Worm (Caenorhabditis elegans): ENCODE results near the gene aexr-1.

The aexr-1 gene

DNA sequence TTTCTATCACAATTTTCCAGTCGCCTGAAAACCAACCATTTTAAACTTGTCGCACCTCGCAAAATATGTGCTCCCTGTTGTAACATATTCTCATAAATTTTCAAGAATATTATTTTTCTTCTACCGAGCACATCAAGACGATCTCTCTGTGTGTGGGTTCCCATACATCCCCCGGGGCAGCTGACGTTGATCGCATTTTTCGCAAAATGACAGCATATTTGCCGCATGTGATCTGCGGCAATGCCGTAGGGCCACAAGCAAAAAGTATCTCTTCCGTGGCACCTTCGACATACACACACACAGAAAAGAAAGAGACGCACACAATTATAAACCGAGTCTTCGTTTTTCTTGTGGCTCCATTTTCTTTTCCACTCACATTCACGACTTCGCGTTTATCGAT, 43.4 kb downstream of the aexr-1 start:
- TF ChIP-seq lsy-2 (tag; optimal IDR thresholded peaks at IDR 0.05): no peak
- peak; percentile 57 for TF ChIP-seq unc-120 (tag; optimal IDR thresholded peaks at IDR 0.05; ENCODE audit: poor library complexity, severe bottlenecking)
- TF ChIP-seq unc-62 (GFP tag; optimal IDR thresholded peaks at IDR 0.05): peak; percentile 41
- no peak for TF ChIP-seq tbx-8 (GFP tag; optimal IDR thresholded peaks at IDR 0.05)
- TF ChIP-seq ces-1 (GFP tag; optimal IDR thresholded peaks at IDR 0.05): no peak
- peak; percentile 79 for TF ChIP-seq hlh-1 (tag; optimal IDR thresholded peaks at IDR 0.05)

DNA sequence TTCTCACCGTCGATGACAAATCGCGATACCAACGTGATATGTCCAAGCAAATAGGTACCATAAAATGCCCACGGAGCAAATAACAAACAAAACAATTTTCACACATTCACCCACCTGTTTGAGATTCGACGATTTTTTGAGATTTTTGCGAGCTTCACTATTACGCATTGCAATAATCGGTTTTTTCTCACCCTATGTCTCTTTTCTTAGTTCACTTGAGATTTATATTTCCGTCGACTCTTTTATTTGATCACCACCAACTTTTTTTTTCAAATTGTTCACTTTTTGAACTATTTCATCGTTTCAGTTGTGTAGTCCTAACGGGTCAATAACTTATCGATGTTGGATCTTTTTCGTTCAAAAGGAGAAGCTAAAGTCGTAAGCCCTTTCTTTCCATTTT, 46.6 kb downstream of the aexr-1 start, which contains the start of gene fbxl-4:
Gene fbxl-4, plus strand, starts transcription at position 301 of the 400 bp plus-strand sequence.
- TF ChIP-seq elt-1 (tag; optimal IDR thresholded peaks at IDR 0.05; ENCODE audit: borderline replicate concordance, insufficient read depth): no peak

- TF ChIP-seq snpc-4 (tag; optimal IDR thresholded peaks at IDR 0.05) (no peak), lin-13 (tag; optimal IDR thresholded peaks at IDR 0.05) (no peak), elt-1 (tag; optimal IDR thresholded peaks at IDR 0.05; ENCODE audit: borderline replicate concordance, insufficient read depth) (no peak), sptf-1 (tag; optimal IDR thresholded peaks at IDR 0.05) (no peak), unc-62 (GFP tag; optimal IDR thresholded peaks at IDR 0.05) (no peak), lsy-2 (tag; optimal IDR thresholded peaks at IDR 0.05) (no peak), flh-1 (GFP tag; optimal IDR thresholded peaks at IDR 0.05) (no peak), blmp-1 (tag; optimal IDR thresholded peaks at IDR 0.05) (no peak), ceh-39 (tag; optimal IDR thresholded peaks at IDR 0.05) (no peak), bed-3 (GFP tag; optimal IDR thresholded peaks at IDR 0.05) (no peak), ceh-43 (GFP tag; optimal IDR thresholded peaks at IDR 0.05) (no peak), unc-120 (tag; optimal IDR thresholded peaks at IDR 0.05; ENCODE audit: poor library complexity, severe bottlenecking) (no peak), M03D4.4 (tag; optimal IDR thresholded peaks at IDR 0.05) (no peak), ceh-83 (GFP tag; optimal IDR thresholded peaks at IDR 0.05) (no peak), drap-1 (GFP tag; optimal IDR thresholded peaks at IDR 0.05) (no peak), unc-39 (tag; optimal IDR thresholded peaks at IDR 0.05) (no peak), zip-8 (tag; optimal IDR thresholded peaks at IDR 0.05) (no peak)
These were observed 51.7 kb downstream of the aexr-1 start for ce11 chrX:6583385-6583784.
